Worm (Caenorhabditis elegans) whole organism, mixed stage, embryonic: ENCODE measurements around the gene sre-9.

Source experiments
- drap-1 ChIP-seq: fragments of 200-800 bp; sonication (Bioruptor generic); optimal IDR thresholded peaks from 3 replicates; lab custom pipeline; 2018; ENCODE audit warnings: mild to moderate bottlenecking, missing genetic modification characterization, missing compliant biosample characterization
- elt-1 ChIP-seq: sonication (generic microtip); optimal IDR thresholded peaks from 2 replicates; lab custom pipeline; 2017; ENCODE audit warnings: missing genetic modification characterization, mild to moderate bottlenecking, missing compliant biosample characterization, antibody characterized with exemption, moderate library complexity, borderline replicate concordance; ENCODE audit not compliant: insufficient read depth
- elt-3 ChIP-seq: fragments of 150-350 bp; optimal IDR thresholded peaks from 2 replicates; lab custom pipeline; 2014; ENCODE audit warnings: missing biosample characterization, missing genetic modification characterization
- lin-13 ChIP-seq: fragments of 150-350 bp; optimal IDR thresholded peaks from 2 replicates; lab custom pipeline; 2014; ENCODE audit warnings: missing biosample characterization, missing genetic modification characterization
- nhr-28 ChIP-seq: fragments of 150-350 bp; optimal IDR thresholded peaks from 2 replicates; lab custom pipeline; 2014; ENCODE audit warnings: missing biosample characterization, missing genetic modification characterization
- ztf-11 ChIP-seq: fragments of 150-350 bp; optimal IDR thresholded peaks from 2 replicates; lab custom pipeline; 2014; ENCODE audit warnings: missing biosample characterization, missing genetic modification characterization

DNA sequence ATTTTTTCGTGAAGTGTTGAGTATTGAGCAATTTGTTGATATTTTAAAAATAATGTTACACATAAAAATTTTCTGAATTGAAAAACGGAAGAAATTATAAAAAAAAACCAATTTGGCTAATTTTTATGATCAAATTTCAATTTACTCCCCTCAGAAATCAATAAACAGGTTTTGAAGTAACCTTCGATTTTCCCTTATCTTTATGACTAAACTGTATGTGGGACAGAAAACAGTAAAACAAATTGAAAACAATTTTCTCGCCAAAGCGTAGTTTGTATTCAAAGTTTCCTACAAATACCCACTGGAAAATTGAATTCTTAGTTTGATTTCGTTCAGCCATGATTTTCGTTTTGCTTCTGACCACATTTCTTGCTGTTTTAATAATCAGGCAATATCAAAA lies 44.0 kb downstream of the sre-9 start, which contains the start of gene cyp-35B1:
- TF ChIP-seq ztf-11 (tag; lab: Kevin White, UChicago): no peak
- no peak for TF ChIP-seq drap-1 (GFP tag; lab: Kevin White, UChicago)
- no peak for TF ChIP-seq nhr-28 (tag; lab: Kevin White, UChicago)
- no peak for TF ChIP-seq elt-1
- no peak for TF ChIP-seq elt-3 (tag; lab: Kevin White, UChicago)
- TF ChIP-seq lin-13 (tag; lab: Kevin White, UChicago): no peak
